Worm (Caenorhabditis elegans) whole organism, early embryonic: ENCODE measurements around the gene F08D12.15.

Experiments used
- B0310.2 ChIP-seq: sonication (generic microtip); optimal IDR thresholded peaks from 2 replicates; lab custom pipeline; 2016; ENCODE audit warnings: mild to moderate bottlenecking, missing genetic modification characterization, missing compliant biosample characterization
- F13C5.2 ChIP-seq: sonication (generic microtip); optimal IDR thresholded peaks from 2 replicates; lab custom pipeline; 2017; ENCODE audit warnings: mild to moderate bottlenecking, missing genetic modification characterization, inconsistent platforms, missing compliant biosample characterization
- aly-1 ChIP-seq: sonication (generic microtip); optimal IDR thresholded peaks from 2 replicates; lab custom pipeline; 2016; ENCODE audit warnings: missing genetic modification characterization, missing compliant biosample characterization
- ama-1 ChIP-seq: fragments of 150-350 bp; optimal IDR thresholded peaks from 2 replicates; lab custom pipeline; 2014
- ceh-13 ChIP-seq: fragments of 200-800 bp; sonication (Bioruptor generic); optimal IDR thresholded peaks from 2 replicates; lab custom pipeline; 2018; ENCODE audit warnings: mild to moderate bottlenecking, missing genetic modification characterization, missing compliant biosample characterization
- ceh-36 ChIP-seq: sonication (generic microtip); optimal IDR thresholded peaks from 2 replicates; lab custom pipeline; 2016; ENCODE audit warnings: missing genetic modification characterization, inconsistent platforms, missing compliant biosample characterization
- ets-7 ChIP-seq: sonication (generic microtip); optimal IDR thresholded peaks from 2 replicates; lab custom pipeline; 2016; ENCODE audit warnings: missing genotype, missing genetic modification characterization, missing compliant biosample characterization
- flt-1 ChIP-seq: fragments of 200-800 bp; sonication (Bioruptor generic); IDR thresholded peaks from 2 replicates; pipeline ENCODE4 v1.3.6; 2022; ENCODE audit warnings: missing genetic modification characterization, missing compliant biosample characterization
- hmbx-1 ChIP-seq: sonication (generic microtip); optimal IDR thresholded peaks from 2 replicates; lab custom pipeline; 2016; ENCODE audit warnings: mild to moderate bottlenecking, missing genetic modification characterization, missing compliant biosample characterization
- hmg-4 ChIP-seq: fragments of 200-800 bp; sonication (Bioruptor generic); optimal IDR thresholded peaks from 2 replicates; lab custom pipeline; 2018; ENCODE audit warnings: mild to moderate bottlenecking, missing genetic modification characterization, missing compliant biosample characterization
- hnd-1 ChIP-seq: sonication (generic microtip); optimal IDR thresholded peaks from 2 replicates; lab custom pipeline; 2016; ENCODE audit warnings: missing genetic modification characterization, missing compliant biosample characterization
- pes-1 ChIP-seq: fragments of 200-800 bp; sonication (Bioruptor generic); IDR thresholded peaks from 2 replicates; pipeline ENCODE4 v1.3.6; 2022; ENCODE audit warnings: missing genetic modification reagents, missing genetic modification characterization, missing compliant biosample characterization
- scrt-1 ChIP-seq: fragments of 200-800 bp; sonication (Bioruptor generic); IDR thresholded peaks from 2 replicates; pipeline ENCODE4 v1.3.6; 2022; ENCODE audit warnings: missing genetic modification characterization, missing compliant biosample characterization
- sea-1 ChIP-seq: fragments of 200-800 bp; sonication (Bioruptor generic); conservative IDR thresholded peaks from 2 replicates; pipeline ENCODE4 v1.3.6; 2022; ENCODE audit warnings: missing genetic modification characterization, missing compliant biosample characterization
- tbx-11 ChIP-seq: fragments of 200-800 bp; sonication (Bioruptor generic); IDR thresholded peaks from 2 replicates; pipeline ENCODE4 v1.3.6; 2022; ENCODE audit warnings: missing genetic modification characterization, missing compliant biosample characterization
- tbx-37 ChIP-seq: fragments of 200-800 bp; sonication (Bioruptor generic); conservative IDR thresholded peaks from 2 replicates; pipeline ENCODE4 v1.3.6; 2022; ENCODE audit warnings: missing genetic modification reagents, missing genetic modification characterization, missing compliant biosample characterization
- tra-4 ChIP-seq: sonication (generic microtip); optimal IDR thresholded peaks from 2 replicates; lab custom pipeline; 2017; ENCODE audit warnings: missing genetic modification characterization, missing compliant biosample characterization

The F08D12.15 gene

ce11 chrII:2735192-2735591 is 31.2 kb upstream of the F08D12.15 start, which contains the start of gene wdr-31:
wdr-31 (minus strand) TSS chrII:2735292.
- TF ChIP-seq aly-1 (tag; lab: Kevin White, UChicago) (no peak), B0310.2 (tag; lab: Kevin White, UChicago) (no peak), tra-4 (tag; lab: Kevin White, UChicago) (no peak), scrt-1 (no peak), ets-7 (tag; lab: Kevin White, UChicago) (no peak)

- TF ChIP-seq ama-1 (lab: Kevin White, UChicago) (no peak), ets-7 (tag; lab: Kevin White, UChicago) (no peak), aly-1 (tag; lab: Kevin White, UChicago) (no peak), F13C5.2 (tag; lab: Kevin White, UChicago) (no peak), tbx-11 (GFP tag; lab: Robert Waterston, UW) (no peak), ceh-13 (GFP tag; lab: Kevin White, UChicago) (no peak), flt-1 (GFP tag; lab: Robert Waterston, UW) (no peak)
These were observed 30.8 kb upstream of the F08D12.15 start for ce11 chrII:2735644-2736043.

ce11 chrII:2736156-2736728 is 30.2 kb upstream of the F08D12.15 start, which contains the start of gene T05A8.8:
T05A8.8 (plus strand) TSS chrII:2736678.
- TF ChIP-seq hmg-4 = no peak
- no peak for TF ChIP-seq pes-1
- no peak for TF ChIP-seq hmbx-1
- no peak for TF ChIP-seq aly-1 (tag; lab: Kevin White, UChicago)
- no peak for TF ChIP-seq sea-1
- no peak for TF ChIP-seq ama-1 (lab: Kevin White, UChicago)
- TF ChIP-seq tbx-11 (GFP tag; lab: Robert Waterston, UW) = no peak
- no peak for TF ChIP-seq F13C5.2 (tag; lab: Kevin White, UChicago)

- TF ChIP-seq sea-1 (no peak), aly-1 (tag; lab: Kevin White, UChicago) (no peak), B0310.2 (tag; lab: Kevin White, UChicago) (no peak), tbx-37 (GFP tag; lab: Robert Waterston, UW) (no peak), F13C5.2 (tag; lab: Kevin White, UChicago) (no peak), pes-1 (no peak), ceh-13 (GFP tag; lab: Kevin White, UChicago) (no peak), flt-1 (GFP tag; lab: Robert Waterston, UW) (no peak), ama-1 (lab: Kevin White, UChicago) (no peak), tbx-11 (GFP tag; lab: Robert Waterston, UW) (no peak), ets-7 (tag; lab: Kevin White, UChicago) (no peak), hnd-1 (tag; lab: Kevin White, UChicago) (no peak), tra-4 (tag; lab: Kevin White, UChicago) (no peak)
These were observed 29.5 kb upstream of the F08D12.15 start for ce11 chrII:2736938-2737337.

- TF ChIP-seq sea-1 (no peak), ets-7 (tag; lab: Kevin White, UChicago) (no peak), flt-1 (GFP tag; lab: Robert Waterston, UW) (no peak), tbx-11 (GFP tag; lab: Robert Waterston, UW) (no peak)
These were observed 26.8 kb upstream of the F08D12.15 start, which contains the start of gene T05A8.6 for ce11 chrII:2739619-2740018. T05A8.6 (minus strand) TSS chrII:2739719.

ce11 chrII:2741405-2741804 is 25.0 kb upstream of the F08D12.15 start:
- no peak for TF ChIP-seq tbx-11 (GFP tag; lab: Robert Waterston, UW)
- TF ChIP-seq scrt-1 = 0 out of 2 replicates have a peak, but pooled peaks have one; percentile 47

- TF ChIP-seq hnd-1 (tag; lab: Kevin White, UChicago) = no peak
- no peak for TF ChIP-seq ceh-36 (tag; lab: Kevin White, UChicago)
- TF ChIP-seq B0310.2 (tag; lab: Kevin White, UChicago) = no peak
- no peak for TF ChIP-seq ceh-13 (GFP tag; lab: Kevin White, UChicago)
- no peak for TF ChIP-seq sea-1
- TF ChIP-seq hmbx-1 = no peak
- TF ChIP-seq F13C5.2 (tag; lab: Kevin White, UChicago) = no peak
- no peak for TF ChIP-seq tra-4 (tag; lab: Kevin White, UChicago)
These were observed 24.2 kb upstream of the F08D12.15 start, which contains the start of gene T05A8.7 for ce11 chrII:2742251-2742650. T05A8.7 (minus strand) TSS chrII:2742351.

- TF ChIP-seq tra-4 (tag; lab: Kevin White, UChicago) = no peak
- no peak for TF ChIP-seq sea-1
- no peak for TF ChIP-seq B0310.2 (tag; lab: Kevin White, UChicago)
- no peak for TF ChIP-seq aly-1 (tag; lab: Kevin White, UChicago)
- TF ChIP-seq pes-1 = no peak
These were observed 18.3 kb upstream of the F08D12.15 start for ce11 chrII:2747956-2748621.
